Fruit fly (Drosophila melanogaster): Measurements from ENCODE around the gene CG15465.

dm6 chrX:5289692-5290091 lies 204.1 kb downstream of the CG15465 start:
- TF ChIP-seq pan (optimal IDR thresholded peaks at IDR 0.05) (no peak), Sp1 (GFP tag; optimal IDR thresholded peaks at IDR 0.05) (no peak), jim (GFP tag; optimal IDR thresholded peaks at IDR 0.05) (no peak), psq (GFP tag; optimal IDR thresholded peaks at IDR 0.05) (no peak), h (GFP tag; optimal IDR thresholded peaks at IDR 0.05) (no peak), lola (GFP tag; optimal IDR thresholded peaks at IDR 0.05) (no peak), GATAd (GFP tag; optimal IDR thresholded peaks at IDR 0.05) (no peak), Dfd (GFP tag; optimal IDR thresholded peaks at IDR 0.05) (no peak), Hr83 (GFP tag; optimal IDR thresholded peaks at IDR 0.05; ENCODE audit: poor library complexity, severe bottlenecking) (no peak), foxo (GFP tag; optimal IDR thresholded peaks at IDR 0.05) (no peak)
